Worm (Caenorhabditis elegans): ENCODE data around the gene bcmo-2.

DNA sequence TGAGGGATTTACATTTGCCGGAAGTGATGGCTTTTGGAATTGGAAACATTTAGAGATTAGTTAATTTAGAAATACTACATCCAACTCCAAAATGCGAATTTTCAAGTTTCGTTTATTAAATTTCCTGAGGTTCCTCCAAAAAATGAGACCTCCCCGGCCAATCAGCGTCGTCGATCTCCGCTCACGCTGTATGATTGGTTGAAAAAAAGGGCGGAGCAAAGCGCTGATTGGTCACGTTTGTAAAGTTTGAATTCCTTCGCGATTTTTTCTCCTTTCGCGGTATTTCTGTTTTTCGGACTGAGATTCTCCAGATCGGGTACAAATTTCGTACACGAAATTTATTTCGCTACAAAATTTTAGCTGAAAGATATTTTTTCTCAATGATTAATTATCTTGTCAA, 36.8 kb upstream of the bcmo-2 start:
- TF ChIP-seq dao-5 (tag; optimal IDR thresholded peaks at IDR 0.05) (no peak), W03F9.2 (tag; optimal IDR thresholded peaks at IDR 0.05) (no peak), him-1 (tag; optimal IDR thresholded peaks at IDR 0.05) (no peak)

All from whole organism, L4/young adult.